Worm (Caenorhabditis elegans) whole organism, L4 larva: ENCODE data around the gene F56D2.3.
A peak's percentile ranks its signal among the peaks of the same experiment; 100 is the strongest.

Experiments used
- D1046.2 ChIP-seq: fragments of 200-800 bp; sonication (Bioruptor generic); IDR thresholded peaks from 2 replicates; pipeline ENCODE4 v1.3.6; 2022; ENCODE audit warnings: missing genetic modification characterization, missing compliant biosample characterization
- F10B5.3 ChIP-seq: sonication (generic microtip); optimal IDR thresholded peaks from 2 replicates; lab custom pipeline; 2016; ENCODE audit warnings: mild to moderate bottlenecking, missing genetic modification characterization, missing compliant biosample characterization
- F26F4.8 ChIP-seq: fragments of 200-800 bp; sonication (Bioruptor generic); conservative IDR thresholded peaks from 2 replicates; pipeline ENCODE4 v1.3.6; 2022; ENCODE audit warnings: missing genetic modification characterization, missing compliant biosample characterization
- F49E8.2 ChIP-seq: sonication (generic microtip); optimal IDR thresholded peaks from 2 replicates; lab custom pipeline; 2016; ENCODE audit warnings: missing compliant biosample characterization, mild to moderate bottlenecking, missing genetic modification characterization, borderline replicate concordance
- R02D3.7 ChIP-seq: fragments of 150-350 bp; sonication (generic microtip); optimal IDR thresholded peaks from 3 replicates; lab custom pipeline; 2014; ENCODE audit warnings: missing biosample characterization, missing genetic modification characterization
- T26A8.4 ChIP-seq: fragments of 200-800 bp; sonication (Bioruptor generic); IDR thresholded peaks from 2 replicates; pipeline ENCODE4 v1.3.6; 2022; ENCODE audit warnings: missing genetic modification characterization, missing compliant biosample characterization
- Y105C5A.15 ChIP-seq: fragments of 200-800 bp; sonication (Bioruptor generic); IDR thresholded peaks from 2 replicates; pipeline ENCODE4 v1.3.6; 2022; ENCODE audit warnings: missing genetic modification characterization, missing compliant biosample characterization
- Y48G9A.11 ChIP-seq: fragments of 200-800 bp; sonication (Bioruptor generic); IDR thresholded peaks from 2 replicates; pipeline ENCODE4 v1.3.6; 2022; ENCODE audit warnings: missing genetic modification reagents, missing genetic modification characterization, missing compliant biosample characterization
- Y5F2A.4 ChIP-seq: fragments of 200-800 bp; sonication (Bioruptor generic); optimal IDR thresholded peaks from 2 replicates; lab custom pipeline; 2018; ENCODE audit warnings: mild to moderate bottlenecking, missing genetic modification characterization, missing compliant biosample characterization
- Y75B8A.6 ChIP-seq: fragments of 200-800 bp; sonication (Bioruptor generic); IDR thresholded peaks from 2 replicates; pipeline ENCODE4 v1.3.6; 2022; ENCODE audit warnings: missing genetic modification reagents, missing genetic modification characterization, missing compliant biosample characterization
- aha-1 ChIP-seq: fragments of 150-350 bp; peaks from one replicate; lab custom pipeline; 2014; ENCODE audit warnings: missing biosample characterization, missing genetic modification characterization
- aly-2 ChIP-seq: sonication (generic microtip); optimal IDR thresholded peaks from 2 replicates; lab custom pipeline; 2018; ENCODE audit warnings: missing biosample characterization, missing genetic modification characterization
- attf-4 ChIP-seq: sonication (generic microtip); optimal IDR thresholded peaks from 3 replicates; lab custom pipeline; 2017; ENCODE audit warnings: missing biosample characterization, missing genetic modification characterization
- ceh-28 ChIP-seq: fragments of 150-350 bp; optimal IDR thresholded peaks from 2 replicates; lab custom pipeline; 2014; ENCODE audit warnings: missing biosample characterization, missing genetic modification reagents, missing genetic modification characterization
- ceh-32 ChIP-seq: sonication (generic microtip); optimal IDR thresholded peaks from 2 replicates; lab custom pipeline; 2016; ENCODE audit warnings: mild to moderate bottlenecking, missing genetic modification characterization, missing compliant biosample characterization; ENCODE audit not compliant: poor library complexity
- ceh-62 ChIP-seq: sonication (generic microtip); optimal IDR thresholded peaks from 2 replicates; lab custom pipeline; 2017; ENCODE audit warnings: missing biosample characterization, missing genetic modification characterization
- ctbp-1 ChIP-seq: fragments of 200-800 bp; sonication (Bioruptor generic); IDR thresholded peaks from 2 replicates; pipeline ENCODE4 v1.3.6; 2022; ENCODE audit warnings: missing genetic modification reagents, missing genetic modification characterization, missing compliant biosample characterization
- daf-16 ChIP-seq, 3 experiments: sonication (generic microtip); optimal IDR thresholded peaks; 2 replicates each; lab custom pipeline; 2016 to 2017; ENCODE audit warnings: missing genetic modification characterization in 3 of 3, missing genetic modification reagents in 3 of 3, mild to moderate bottlenecking in 2 of 3, missing compliant biosample characterization in 2 of 3, missing biosample characterization in 1 of 3, moderate library complexity in 1 of 3
- daf-19 ChIP-seq: fragments of 200-800 bp; sonication (Bioruptor generic); conservative IDR thresholded peaks from 2 replicates; pipeline ENCODE4 v1.3.6; 2022; ENCODE audit warnings: missing genetic modification characterization, missing compliant biosample characterization
- daf-8 ChIP-seq: fragments of 200-800 bp; sonication (Bioruptor generic); IDR thresholded peaks from 2 replicates; pipeline ENCODE4 v1.3.6; 2022; ENCODE audit warnings: missing genetic modification characterization, missing compliant biosample characterization
- dmd-6 ChIP-seq: fragments of 200-800 bp; sonication (Bioruptor generic); IDR thresholded peaks from 2 replicates; pipeline ENCODE4 v1.3.6; 2022; ENCODE audit warnings: missing genetic modification reagents, missing genetic modification characterization, missing compliant biosample characterization
- egl-43 ChIP-seq: fragments of 200-800 bp; sonication (Bioruptor generic); IDR thresholded peaks from 2 replicates; pipeline ENCODE4 v1.3.6; 2022; ENCODE audit warnings: missing genetic modification reagents, missing genetic modification characterization, missing compliant biosample characterization
- hif-1 ChIP-seq, 2 experiments: sonication (generic microtip); optimal IDR thresholded peaks; 2 replicates each; lab custom pipeline; 2016 to 2017; ENCODE audit warnings: missing compliant biosample characterization in 2 of 2, missing genetic modification characterization in 2 of 2, missing genetic modification reagents in 2 of 2, missing genotype in 2 of 2, mild to moderate bottlenecking in 1 of 2
- hlh-11 ChIP-seq: fragments of 200-800 bp; sonication (Bioruptor generic); optimal IDR thresholded peaks from 2 replicates; lab custom pipeline; 2018; ENCODE audit warnings: mild to moderate bottlenecking, missing genetic modification characterization, missing compliant biosample characterization
- hlh-30 ChIP-seq: sonication (generic microtip); optimal IDR thresholded peaks from 2 replicates; lab custom pipeline; 2017; ENCODE audit warnings: antibody characterized with exemption, mild to moderate bottlenecking, missing genetic modification characterization, missing compliant biosample characterization; ENCODE audit not compliant: insufficient read depth
- hmg-1.1 ChIP-seq: fragments of 200-800 bp; sonication (Bioruptor generic); IDR thresholded peaks from 2 replicates; pipeline ENCODE4 v1.3.6; 2022; ENCODE audit warnings: missing genetic modification reagents, missing genetic modification characterization, missing compliant biosample characterization
- lin-13 ChIP-seq: fragments of 150-350 bp; optimal IDR thresholded peaks from 2 replicates; lab custom pipeline; 2014; ENCODE audit warnings: missing biosample characterization, missing genetic modification reagents, missing genetic modification characterization
- lin-15B ChIP-seq: fragments of 150-350 bp; sonication (generic microtip); optimal IDR thresholded peaks from 3 replicates; lab custom pipeline; 2014; ENCODE audit warnings: missing biosample characterization, missing genetic modification characterization
- lin-29 ChIP-seq: fragments of 200-800 bp; sonication (Bioruptor generic); IDR thresholded peaks from 2 replicates; pipeline ENCODE4 v1.3.6; 2022; ENCODE audit warnings: missing genetic modification reagents, missing genetic modification characterization, missing compliant biosample characterization
- lin-38 ChIP-seq: fragments of 200-800 bp; sonication (Bioruptor generic); IDR thresholded peaks from 2 replicates; pipeline ENCODE4 v1.3.6; 2022; ENCODE audit warnings: missing genetic modification reagents, missing genetic modification characterization, missing compliant biosample characterization
- lin-39 ChIP-seq: fragments of 150-350 bp; optimal IDR thresholded peaks from 2 replicates; lab custom pipeline; 2014; ENCODE audit warnings: missing biosample characterization, missing genetic modification reagents, missing genetic modification characterization
- lsy-2 ChIP-seq, 2 experiments: fragments of 150-350 bp in 1 of 2; sonication (generic microtip) in 1 of 2; optimal IDR thresholded peaks; 2 replicates each; lab custom pipeline; 2014 to 2017; ENCODE audit warnings: missing biosample characterization in 2 of 2, missing genetic modification characterization in 2 of 2
- madf-5 ChIP-seq, 2 experiments: fragments of 200-800 bp; sonication (Bioruptor generic); IDR thresholded peaks; 2 replicates each; pipeline ENCODE4 v1.3.6; 2022; ENCODE audit warnings: missing compliant biosample characterization in 2 of 2, missing genetic modification characterization in 2 of 2
- madf-9 ChIP-seq: fragments of 200-800 bp; sonication (Bioruptor generic); conservative IDR thresholded peaks from 2 replicates; pipeline ENCODE4 v1.3.6; 2022; ENCODE audit warnings: missing genetic modification reagents, missing genetic modification characterization, missing compliant biosample characterization
- mdt-29 ChIP-seq: fragments of 200-800 bp; sonication (Bioruptor generic); IDR thresholded peaks from 2 replicates; pipeline ENCODE4 v1.3.6; 2022; ENCODE audit warnings: missing genetic modification reagents, missing genetic modification characterization, missing compliant biosample characterization
- mxl-2 ChIP-seq: fragments of 200-800 bp; sonication (Bioruptor generic); conservative IDR thresholded peaks from 2 replicates; pipeline ENCODE4 v1.3.6; 2022; ENCODE audit warnings: missing genetic modification reagents, missing genetic modification characterization, missing compliant biosample characterization
- nhr-111 ChIP-seq: fragments of 200-800 bp; sonication (Bioruptor generic); optimal IDR thresholded peaks from 2 replicates; lab custom pipeline; 2018; ENCODE audit warnings: mild to moderate bottlenecking, missing genetic modification characterization, missing compliant biosample characterization
- nhr-237 ChIP-seq: sonication (generic microtip); optimal IDR thresholded peaks from 2 replicates; lab custom pipeline; 2017; ENCODE audit warnings: missing biosample characterization, missing genetic modification characterization
- nhr-41 ChIP-seq: fragments of 200-800 bp; sonication (Bioruptor generic); IDR thresholded peaks from 2 replicates; pipeline ENCODE4 v1.3.6; 2022; ENCODE audit warnings: missing genetic modification reagents, missing genetic modification characterization, missing compliant biosample characterization
- nhr-42 ChIP-seq: fragments of 200-800 bp; sonication (Bioruptor generic); IDR thresholded peaks from 2 replicates; pipeline ENCODE4 v1.3.6; 2022; ENCODE audit warnings: missing genetic modification characterization, missing compliant biosample characterization
- nhr-48 ChIP-seq: sonication (generic microtip); optimal IDR thresholded peaks from 2 replicates; lab custom pipeline; 2016; ENCODE audit warnings: mild to moderate bottlenecking, missing genetic modification characterization, missing compliant biosample characterization
- nhr-76 ChIP-seq: fragments of 150-350 bp; optimal IDR thresholded peaks from 2 replicates; lab custom pipeline; 2014; ENCODE audit warnings: missing biosample characterization, missing genetic modification characterization
- php-3 ChIP-seq: fragments of 200-800 bp; sonication (Bioruptor generic); IDR thresholded peaks from 2 replicates; pipeline ENCODE4 v1.3.6; 2022; ENCODE audit warnings: missing genetic modification reagents, missing genetic modification characterization, missing compliant biosample characterization
- pqm-1 ChIP-seq: sonication (generic microtip); optimal IDR thresholded peaks from 2 replicates; lab custom pipeline; 2017; ENCODE audit warnings: missing biosample characterization, missing genetic modification characterization
- snpc-1.2 ChIP-seq: fragments of 200-800 bp; sonication (Bioruptor generic); IDR thresholded peaks from 2 replicates; pipeline ENCODE4 v1.3.6; 2022; ENCODE audit warnings: missing genetic modification reagents, missing genetic modification characterization, missing compliant biosample characterization
- spr-1 ChIP-seq: sonication (generic microtip); optimal IDR thresholded peaks from 2 replicates; lab custom pipeline; 2016; ENCODE audit warnings: mild to moderate bottlenecking, missing genetic modification characterization, missing compliant biosample characterization
- spr-3 ChIP-seq: fragments of 200-800 bp; sonication (Bioruptor generic); optimal IDR thresholded peaks from 2 replicates; lab custom pipeline; 2018; ENCODE audit warnings: mild to moderate bottlenecking, missing genetic modification characterization, missing compliant biosample characterization
- tag-97 ChIP-seq: fragments of 200-800 bp; sonication (Bioruptor generic); IDR thresholded peaks from 2 replicates; pipeline ENCODE4 v1.3.6; 2022; ENCODE audit warnings: missing genetic modification characterization, missing compliant biosample characterization
- zip-11 ChIP-seq: fragments of 200-800 bp; sonication (Bioruptor generic); IDR thresholded peaks from 2 replicates; pipeline ENCODE4 v1.3.6; 2022; ENCODE audit warnings: missing genetic modification characterization, missing compliant biosample characterization
- ztf-7 ChIP-seq: fragments of 150-350 bp; optimal IDR thresholded peaks from 2 replicates; lab custom pipeline; 2014; ENCODE audit warnings: missing biosample characterization, missing genetic modification characterization

The F56D2.3 gene

ce11 chrIII:5603439-5603986 is 18.8 kb downstream of the F56D2.3 start, which contains the start of gene madf-11 (continued):
- TF ChIP-seq nhr-41 (no peak), lin-15B (tag; lab: Kevin White, UChicago) (peak; percentile 41), spr-3 (GFP tag; lab: Kevin White, UChicago) (no peak), daf-16 (GFP tag; optimal IDR thresholded peaks at IDR 0.05; lab: Kevin White, UChicago) (no peak), daf-16 (tag; optimal IDR thresholded peaks at IDR 0.05; lab: Kevin White, UChicago) (peak; percentile 62), egl-43 (GFP tag; lab: Robert Waterston, UW) (no peak; the same call in 1 of the 2 replicates), F49E8.2 (tag; lab: Kevin White, UChicago) (no peak), ctbp-1 (no peak), mxl-2 (no peak), mdt-29 (GFP tag; lab: Robert Waterston, UW) (no peak), F10B5.3 (tag; lab: Kevin White, UChicago) (no peak), nhr-76 (no peak), madf-9 (GFP tag; lab: Robert Waterston, UW) (0 out of 2 replicates have a peak, but pooled peaks have one; percentile 44), ceh-28 (tag; lab: Kevin White, UChicago) (peak; percentile 42), hmg-1.1 (GFP tag; lab: Robert Waterston, UW) (peak; percentile 71), lin-38 (GFP tag; lab: Robert Waterston, UW) (peak; percentile 52), aly-2 (no peak), snpc-1.2 (no peak; the same call in 1 of the 2 replicates), hif-1 (tag; optimal IDR thresholded peaks at IDR 0.05; lab: Kevin White, UChicago) (peak in 1 of 2 experiments; percentile 90), attf-4 (tag; lab: Kevin White, UChicago) (no peak), daf-19 (GFP tag; lab: Robert Waterston, UW) (no peak), madf-5 (GFP tag; IDR thresholded peaks at IDR 0.05; lab: Robert Waterston, UW) (no peak), tag-97 (GFP tag; lab: Robert Waterston, UW) (no peak), Y105C5A.15 (GFP tag; lab: Robert Waterston, UW) (no peak), Y48G9A.11 (GFP tag; lab: Robert Waterston, UW) (no peak), Y5F2A.4 (no peak), ceh-62 (no peak), zip-11 (GFP tag; lab: Robert Waterston, UW) (no peak), Y75B8A.6 (GFP tag; lab: Robert Waterston, UW) (no peak), lin-13 (GFP tag; lab: Kevin White, UChicago) (peak; percentile 51), lsy-2 (tag; optimal IDR thresholded peaks at IDR 0.05; lab: Kevin White, UChicago) (peak in 1 of 2 experiments; percentile 82), nhr-111 (no peak), daf-8 (GFP tag; lab: Robert Waterston, UW) (no peak), nhr-48 (tag; lab: Kevin White, UChicago) (peak; percentile 17), F26F4.8 (no peak), aha-1 (tag; lab: Kevin White, UChicago) (peak; percentile 99), nhr-237 (tag; lab: Kevin White, UChicago) (no peak), hlh-30 (tag; lab: Kevin White, UChicago) (peak; percentile 63), T26A8.4 (GFP tag; lab: Robert Waterston, UW) (peak; percentile 37; the same call in 1 of the 2 replicates), php-3 (GFP tag; lab: Robert Waterston, UW) (no peak), lin-29 (GFP tag; lab: Robert Waterston, UW) (no peak), pqm-1 (tag; lab: Kevin White, UChicago) (peak; percentile 2), dmd-6 (GFP tag; lab: Robert Waterston, UW) (peak; percentile 62), lin-39 (tag; lab: Kevin White, UChicago) (no peak), hlh-11 (tag; lab: Kevin White, UChicago) (peak; percentile 74), spr-1 (tag; lab: Kevin White, UChicago) (no peak), ceh-32 (tag; lab: Kevin White, UChicago) (no peak), nhr-42 (GFP tag; lab: Robert Waterston, UW) (no peak), D1046.2 (GFP tag; lab: Robert Waterston, UW) (0 out of 2 replicates have a peak, but pooled peaks have one; percentile 23), ztf-7 (tag; lab: Kevin White, UChicago) (no peak), R02D3.7 (no peak)
